Fruit fly (Drosophila melanogaster): Measurements from ENCODE around the gene Pp2B-14D.

- TF ChIP-seq Dref (GFP tag; IDR thresholded peaks at IDR 0.05) (peak; percentile 36; the same call in 1 of the 2 replicates), Hr51 (GFP tag; optimal IDR thresholded peaks at IDR 0.05) (no peak), CG6854 (GFP tag; optimal IDR thresholded peaks at IDR 0.05) (no peak)
Observed at dm6 chrX:16553542-16554182, 6.2 kb downstream of the Pp2B-14D start, which contains the start of gene Arp2.

All from whole organism, embryonic.